Worm (Caenorhabditis elegans): ENCODE measurements around the gene Y57E12AL.2.

DNA sequence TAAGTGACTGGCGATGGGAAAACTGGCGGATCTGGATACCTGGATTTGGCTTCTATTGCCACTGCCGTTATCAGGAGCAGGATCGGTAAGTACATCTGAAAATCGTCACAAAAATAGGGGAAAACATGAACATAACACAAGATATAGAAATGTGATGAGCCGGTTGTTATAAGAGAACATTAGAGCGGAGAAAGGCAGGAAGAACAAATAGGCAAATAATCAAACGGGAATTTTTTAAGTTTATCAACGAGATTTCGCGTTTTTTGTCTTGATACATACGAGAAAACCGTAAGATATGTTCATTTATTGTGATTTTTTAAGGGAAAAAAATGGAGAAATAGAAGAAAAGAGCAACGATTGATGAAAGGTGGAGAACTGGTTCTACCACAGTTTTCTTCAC lies 7.3 kb downstream of the Y57E12AL.2 start, which contains the start of gene Y57E12AR.1:
- no peak for TF ChIP-seq pes-1 (GFP tag; IDR thresholded peaks at IDR 0.05)
- no peak for TF ChIP-seq ama-1 (optimal IDR thresholded peaks at IDR 0.05)
- no peak for TF ChIP-seq flt-1 (GFP tag; IDR thresholded peaks at IDR 0.05)
- TF ChIP-seq scrt-1 (GFP tag; IDR thresholded peaks at IDR 0.05): no peak
